Fruit fly (Drosophila melanogaster) whole organism, embryonic: Measurements from ENCODE around the gene Ilp5.

Source experiments
- CG10267 ChIP-seq: fragments of 200-800 bp; sonication (Bioruptor generic); optimal IDR thresholded peaks from 2 replicates; lab custom pipeline; 2018; ENCODE audit warnings: missing biosample characterization, mild to moderate bottlenecking, missing genetic modification characterization, moderate library complexity
- CG10543 ChIP-seq: fragments of 200-800 bp; sonication (Bioruptor generic); optimal IDR thresholded peaks from 3 replicates; lab custom pipeline; 2017; ENCODE audit warnings: missing biosample characterization, mild to moderate bottlenecking, missing genetic modification characterization, moderate library complexity
- CG11723 ChIP-seq: fragments of 200-800 bp; sonication (Bioruptor generic); optimal IDR thresholded peaks from 2 replicates; lab custom pipeline; 2017; ENCODE audit warnings: missing biosample characterization, mild to moderate bottlenecking, missing genetic modification characterization
- CG14014 ChIP-seq: fragments of 200-800 bp; sonication (Bioruptor generic); IDR thresholded peaks from 2 replicates; pipeline ENCODE4 v1.3.6; 2022; ENCODE audit warnings: missing biosample characterization, missing genetic modification characterization
- CG15073 ChIP-seq: fragments of 200-800 bp; sonication (Bioruptor generic); optimal IDR thresholded peaks from 2 replicates; lab custom pipeline; 2016; ENCODE audit warnings: missing biosample characterization, missing genetic modification characterization
- CG15479 ChIP-seq: fragments of 200-800 bp; sonication (Bioruptor generic); optimal IDR thresholded peaks from 3 replicates; lab custom pipeline; 2019; ENCODE audit warnings: missing biosample characterization, mild to moderate bottlenecking, missing genetic modification characterization, moderate library complexity
- CG17385 ChIP-seq: fragments of 200-800 bp; sonication (Bioruptor generic); optimal IDR thresholded peaks from 3 replicates; lab custom pipeline; 2018; ENCODE audit warnings: missing biosample characterization, mild to moderate bottlenecking, missing genetic modification characterization
- CG17802 ChIP-seq: fragments of 200-800 bp; sonication (Bioruptor generic); optimal IDR thresholded peaks from 2 replicates; lab custom pipeline; 2018; ENCODE audit warnings: missing biosample characterization, mild to moderate bottlenecking, missing genetic modification characterization, moderate library complexity
- CG2199 ChIP-seq: fragments of 200-800 bp; sonication (Bioruptor generic); IDR thresholded peaks from 3 replicates; pipeline ENCODE4 v1.3.6; 2022; ENCODE audit warnings: missing biosample characterization, missing genetic modification characterization
- CG2202 ChIP-seq: fragments of 200-800 bp; sonication (Bioruptor generic); optimal IDR thresholded peaks from 2 replicates; lab custom pipeline; 2018; ENCODE audit warnings: missing biosample characterization, mild to moderate bottlenecking, missing genetic modification characterization
- CG32532 ChIP-seq: fragments of 200-800 bp; sonication (Bioruptor generic); IDR thresholded peaks from 2 replicates; pipeline ENCODE4 v1.3.6; 2022; ENCODE audit warnings: missing biosample characterization, missing genetic modification characterization
- CG32772 ChIP-seq: fragments of 200-800 bp; sonication (Bioruptor generic); IDR thresholded peaks from 2 replicates; pipeline ENCODE4 v1.3.6; 2022; ENCODE audit warnings: missing biosample characterization, missing genetic modification characterization
- CG34422 ChIP-seq: fragments of 200-800 bp; sonication (Bioruptor generic); IDR thresholded peaks from 3 replicates; pipeline ENCODE4 v1.3.6; 2022; ENCODE audit warnings: missing biosample characterization, missing genetic modification characterization
- CG4328 ChIP-seq: fragments of 200-800 bp; sonication (Bioruptor generic); optimal IDR thresholded peaks from 3 replicates; lab custom pipeline; 2017; ENCODE audit warnings: missing biosample characterization, missing genetic modification reagents, missing genetic modification characterization
- CG7839 ChIP-seq: fragments of 200-800 bp; sonication (Bioruptor generic); optimal IDR thresholded peaks from 3 replicates; lab custom pipeline; 2018; ENCODE audit warnings: missing biosample characterization, mild to moderate bottlenecking, missing genetic modification characterization, moderate library complexity
- CG8089 ChIP-seq: fragments of 200-800 bp; sonication (Bioruptor generic); optimal IDR thresholded peaks from 3 replicates; lab custom pipeline; 2016; ENCODE audit warnings: missing biosample characterization, missing genetic modification characterization
- Camta ChIP-seq: fragments of 200-800 bp; sonication (Bioruptor generic); optimal IDR thresholded peaks from 2 replicates; lab custom pipeline; 2016; ENCODE audit warnings: missing biosample characterization, missing genetic modification characterization
- Dip2 ChIP-seq: fragments of 200-800 bp; sonication (Bioruptor generic); IDR thresholded peaks from 2 replicates; pipeline ENCODE4 v1.3.6; 2022; ENCODE audit warnings: missing biosample characterization, missing genetic modification characterization
- Drgx ChIP-seq: fragments of 200-800 bp; sonication (Bioruptor generic); IDR thresholded peaks from 2 replicates; pipeline ENCODE4 v1.3.6; 2022; ENCODE audit warnings: missing biosample characterization, missing genetic modification characterization
- Hmr ChIP-seq: fragments of 200-800 bp; sonication (Bioruptor generic); optimal IDR thresholded peaks from 3 replicates; lab custom pipeline; 2017; ENCODE audit warnings: mild to moderate bottlenecking, missing biosample characterization, missing genetic modification reagents, missing genetic modification characterization
- Hr3 ChIP-seq: fragments of 200-800 bp; sonication (Bioruptor generic); optimal IDR thresholded peaks from 3 replicates; lab custom pipeline; 2016; ENCODE audit warnings: missing biosample characterization, missing genetic modification characterization
- Kr ChIP-seq: fragments of 200-800 bp; sonication (Bioruptor generic); optimal IDR thresholded peaks from 2 replicates; lab custom pipeline; 2017; ENCODE audit warnings: missing biosample characterization, mild to moderate bottlenecking, missing genetic modification characterization
- Max ChIP-seq: fragments of 200-800 bp; sonication (Bioruptor generic); optimal IDR thresholded peaks from 2 replicates; lab custom pipeline; 2016; ENCODE audit warnings: missing biosample characterization, mild to moderate bottlenecking, missing genetic modification characterization
- Med ChIP-seq: fragments of 200-800 bp; sonication (Bioruptor generic); peaks from one replicate; lab custom pipeline; 2016; ENCODE audit warnings: missing biosample characterization, missing genetic modification characterization, mild to moderate bottlenecking, inconsistent platforms, moderate library complexity
- Pdp1 ChIP-seq, 2 experiments: fragments of 200-800 bp; sonication (Bioruptor generic); optimal IDR thresholded peaks; 3 replicates each; lab custom pipeline; 2016; ENCODE audit warnings: missing biosample characterization in 2 of 2, missing genetic modification characterization in 2 of 2, mild to moderate bottlenecking in 1 of 2, moderate library complexity in 1 of 2
- Stat92E ChIP-seq, 3 experiments: fragments of >200 bp in 2 of 3; fragments of 200-800 bp in 1 of 3; sonication (Bioruptor generic) in 1 of 3; optimal IDR thresholded peaks; 2 replicates each; lab custom pipeline; 2017 to 2019; ENCODE audit warnings: missing biosample characterization in 3 of 3, missing genetic modification characterization in 3 of 3, mild to moderate bottlenecking in 1 of 3, moderate library complexity in 1 of 3
- Vsx1 ChIP-seq: fragments of 200-800 bp; sonication (Bioruptor generic); optimal IDR thresholded peaks from 2 replicates; lab custom pipeline; 2017; ENCODE audit warnings: missing biosample characterization, mild to moderate bottlenecking, missing genetic modification characterization, missing genetic modification reagents
- abd-A ChIP-seq: fragments of 200-800 bp; sonication (Bioruptor generic); optimal IDR thresholded peaks from 3 replicates; lab custom pipeline; 2019; ENCODE audit warnings: missing biosample characterization, mild to moderate bottlenecking, missing genetic modification characterization, moderate library complexity
- chinmo ChIP-seq: fragments of 200-800 bp; sonication (Bioruptor generic); IDR thresholded peaks from 4 replicates; pipeline ENCODE4 v1.3.6; 2022; ENCODE audit warnings: missing biosample characterization, missing genetic modification characterization; ENCODE audit not compliant: partially characterized antibody
- ci ChIP-seq: fragments of 200-800 bp; sonication (Bioruptor generic); IDR thresholded peaks from 3 replicates; pipeline ENCODE4 v1.3.6; 2022; ENCODE audit warnings: missing biosample characterization, missing genetic modification characterization
- crol ChIP-seq: fragments of 200-800 bp; sonication (Bioruptor generic); IDR thresholded peaks from 2 replicates; pipeline ENCODE4 v1.3.6; 2022; ENCODE audit warnings: missing biosample characterization, missing genetic modification characterization
- mam ChIP-seq: fragments of 200-800 bp; sonication (Bioruptor generic); optimal IDR thresholded peaks from 3 replicates; lab custom pipeline; 2016; ENCODE audit warnings: missing biosample characterization, missing genetic modification characterization
- nau ChIP-seq: fragments of 200-800 bp; sonication (Bioruptor generic); optimal IDR thresholded peaks from 3 replicates; lab custom pipeline; 2017; ENCODE audit warnings: missing biosample characterization, mild to moderate bottlenecking, missing genetic modification characterization, missing genetic modification reagents
- org-1 ChIP-seq: fragments of 200-800 bp; sonication (Bioruptor generic); optimal IDR thresholded peaks from 2 replicates; lab custom pipeline; 2017; ENCODE audit warnings: missing biosample characterization, missing genetic modification characterization
- p53 ChIP-seq: fragments of 200-800 bp; sonication (Bioruptor generic); optimal IDR thresholded peaks from 2 replicates; lab custom pipeline; 2016; ENCODE audit warnings: missing biosample characterization, missing genetic modification characterization
- pfk ChIP-seq: fragments of 200-800 bp; sonication (Bioruptor generic); optimal IDR thresholded peaks from 2 replicates; lab custom pipeline; 2018; ENCODE audit warnings: missing biosample characterization, mild to moderate bottlenecking, missing genetic modification characterization, moderate library complexity
- phol ChIP-seq: fragments of 200-800 bp; sonication (Bioruptor generic); optimal IDR thresholded peaks from 3 replicates; lab custom pipeline; 2018; ENCODE audit warnings: missing biosample characterization, mild to moderate bottlenecking, missing genetic modification characterization, moderate library complexity
- sd ChIP-seq: fragments of 200-800 bp; sonication (Bioruptor generic); optimal IDR thresholded peaks from 3 replicates; lab custom pipeline; 2018; ENCODE audit warnings: missing biosample characterization, mild to moderate bottlenecking, missing genetic modification characterization, moderate library complexity
- sens ChIP-seq: fragments of 200-800 bp; sonication (Bioruptor generic); peaks from one replicate; lab custom pipeline; 2016; ENCODE audit warnings: missing biosample characterization, missing genetic modification characterization
- sr ChIP-seq: fragments of 200-800 bp; sonication (Bioruptor generic); IDR thresholded peaks from 3 replicates; pipeline ENCODE4 v1.3.6; 2022; ENCODE audit warnings: missing biosample characterization, missing genetic modification characterization
- toy ChIP-seq: fragments of 200-800 bp; sonication (Bioruptor generic); IDR thresholded peaks from 2 replicates; pipeline ENCODE4 v1.3.6; 2022; ENCODE audit warnings: missing biosample characterization, missing genetic modification characterization
- vvl ChIP-seq: fragments of 200-800 bp; sonication (Bioruptor generic); IDR thresholded peaks from 2 replicates; pipeline ENCODE4 v1.3.6; 2022; ENCODE audit warnings: missing biosample characterization, missing genetic modification characterization
- wdn ChIP-seq: fragments of 200-800 bp; sonication (Bioruptor generic); IDR thresholded peaks from 2 replicates; pipeline ENCODE4 v1.3.6; 2022; ENCODE audit warnings: missing biosample characterization, missing genetic modification characterization

Ilp5 gene

DNA sequence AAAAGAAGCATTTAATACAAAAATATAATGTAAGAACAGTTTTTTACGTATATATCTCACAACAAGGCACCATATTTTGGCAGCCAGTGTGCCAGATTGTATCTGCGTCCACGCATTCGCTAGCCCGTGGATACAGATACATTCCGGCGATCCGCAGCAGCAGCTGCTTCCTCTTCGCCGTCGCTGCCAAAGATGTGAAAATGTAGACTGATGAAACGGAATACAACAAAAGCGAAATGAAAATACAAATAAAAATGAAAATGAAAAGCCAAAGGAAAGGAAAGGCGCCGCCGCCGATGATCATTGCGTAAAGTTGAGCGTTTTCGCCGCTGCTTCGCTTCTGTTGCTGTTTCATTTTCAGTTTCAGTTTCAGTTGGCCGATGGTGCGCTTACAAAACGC is 8.0 kb downstream of the Ilp5 start:
- TF ChIP-seq CG10543 (GFP tag; lab: Kevin White, UChicago), result peak; percentile 14
- no peak for TF ChIP-seq phol (tag; lab: Kevin White, UChicago)
- TF ChIP-seq CG17385 (GFP tag; lab: Kevin White, UChicago), result peak; percentile 16
- no peak for TF ChIP-seq CG7839 (tag; lab: Kevin White, UChicago)
- TF ChIP-seq Camta (GFP tag; lab: Kevin White, UChicago), result no peak
- TF ChIP-seq CG14014 (GFP tag; lab: Robert Waterston, UW), result 0 out of 2 replicates have a peak, but pooled peaks have one; percentile 11
- TF ChIP-seq CG34422 (GFP tag; lab: Robert Waterston, UW), result no peak
- TF ChIP-seq Dip2, result no peak
- TF ChIP-seq chinmo (GFP tag; lab: Robert Waterston, UW), result 0 out of 4 replicates have a peak, but pooled peaks have one; percentile 27
- peak; percentile 7; the same call in 1 of the 3 replicates for TF ChIP-seq sr (GFP tag; lab: Robert Waterston, UW)
- TF ChIP-seq Vsx1 (GFP tag; lab: Kevin White, UChicago), result no peak
- no peak for TF ChIP-seq wdn
- peak; percentile 7 for TF ChIP-seq Med (GFP tag; lab: Kevin White, UChicago)
- TF ChIP-seq nau, result peak; percentile 66
- TF ChIP-seq Pdp1 (GFP tag; optimal IDR thresholded peaks at IDR 0.05; lab: Kevin White, UChicago), result peak in 1 of 2 experiments; percentile 85
- peak; percentile 87 for TF ChIP-seq sd (tag; lab: Kevin White, UChicago)
- no peak for TF ChIP-seq toy
- no peak for TF ChIP-seq CG15479
- no peak for TF ChIP-seq Stat92E (GFP tag; optimal IDR thresholded peaks at IDR 0.05; lab: Kevin White, UChicago)
- 0 out of 3 replicates have a peak, but pooled peaks have one; percentile 23 for TF ChIP-seq ci
- TF ChIP-seq CG8089 (GFP tag; lab: Kevin White, UChicago), result no peak
- TF ChIP-seq CG15073 (GFP tag; lab: Kevin White, UChicago), result peak; percentile 78
- peak; percentile 19; the same call in 1 of the 2 replicates for TF ChIP-seq Drgx (GFP tag; lab: Robert Waterston, UW)

DNA sequence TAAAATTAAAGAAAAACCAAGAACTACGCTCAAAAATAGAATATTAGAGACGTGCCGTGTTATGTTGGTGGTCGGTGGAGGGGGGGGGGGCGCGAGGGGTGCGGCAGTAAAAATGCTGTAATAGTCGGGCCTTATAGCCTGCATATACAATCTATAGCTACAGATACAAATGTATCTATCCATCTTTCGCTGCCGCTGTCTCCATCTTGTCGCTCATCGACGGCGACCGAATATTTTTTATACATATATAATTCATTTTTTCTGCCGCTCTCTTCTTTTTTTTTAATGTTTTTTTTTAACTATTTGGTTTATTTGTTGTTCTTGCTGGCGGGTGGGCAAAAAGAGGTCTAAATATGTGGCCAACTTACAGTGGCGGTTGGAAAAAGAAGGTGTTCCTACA is 9.1 kb downstream of the Ilp5 start:
- TF ChIP-seq Hmr (GFP tag; lab: Kevin White, UChicago) (no peak), Vsx1 (GFP tag; lab: Kevin White, UChicago) (no peak), Med (GFP tag; lab: Kevin White, UChicago) (peak; percentile 48), CG10267 (tag; lab: Kevin White, UChicago) (no peak), pfk (GFP tag; lab: Kevin White, UChicago) (no peak), CG17802 (tag; lab: Kevin White, UChicago) (no peak), sd (tag; lab: Kevin White, UChicago) (peak; percentile 72), p53 (GFP tag; lab: Kevin White, UChicago) (no peak), crol (GFP tag; lab: Robert Waterston, UW) (peak; percentile 89), CG2202 (no peak), CG32772 (GFP tag; lab: Robert Waterston, UW) (no peak), CG11723 (no peak), Max (GFP tag; lab: Kevin White, UChicago) (no peak), Kr (GFP tag; lab: Kevin White, UChicago) (no peak), CG10543 (GFP tag; lab: Kevin White, UChicago) (peak; percentile 74), Hr3 (GFP tag; lab: Kevin White, UChicago) (no peak), Drgx (GFP tag; lab: Robert Waterston, UW) (peak; percentile 68), vvl (GFP tag; lab: Robert Waterston, UW) (no peak), CG2199 (GFP tag; lab: Robert Waterston, UW) (peak; percentile 36; the same call in 1 of the 3 replicates), CG4328 (GFP tag; lab: Kevin White, UChicago) (peak; percentile 47), sens (GFP tag; lab: Kevin White, UChicago) (peak; percentile 14), org-1 (GFP tag; lab: Kevin White, UChicago) (no peak), abd-A (peak; percentile 48), CG32532 (GFP tag; lab: Robert Waterston, UW) (no peak), mam (no peak)
- TF ChIP-seq, all 482 proteins: peak for 9
